Worm (Caenorhabditis elegans) whole organism, late embryonic: ENCODE data around the gene F19H8.2.

Experiments
- C08G9.2 ChIP-seq: sonication (generic microtip); optimal IDR thresholded peaks from 2 replicates; lab custom pipeline; 2016; ENCODE audit warnings: mild to moderate bottlenecking, missing genetic modification characterization, moderate library complexity, missing compliant biosample characterization
- C38D4.7 ChIP-seq: fragments of 200-800 bp; sonication (Bioruptor generic); optimal IDR thresholded peaks from 2 replicates; lab custom pipeline; 2018; ENCODE audit warnings: mild to moderate bottlenecking, missing genetic modification characterization, moderate library complexity, missing compliant biosample characterization
- K02D7.2 ChIP-seq: sonication (generic microtip); optimal IDR thresholded peaks from 2 replicates; lab custom pipeline; 2017; ENCODE audit warnings: mild to moderate bottlenecking, missing genetic modification characterization, missing compliant biosample characterization
- T23F11.4 ChIP-seq: fragments of 200-800 bp; sonication (Bioruptor generic); optimal IDR thresholded peaks from 2 replicates; lab custom pipeline; 2018; ENCODE audit warnings: mild to moderate bottlenecking, missing genetic modification characterization, missing compliant biosample characterization
- Y22D7AL.16 ChIP-seq: sonication (generic microtip); optimal IDR thresholded peaks from 2 replicates; lab custom pipeline; 2016; ENCODE audit warnings: missing genetic modification characterization, missing compliant biosample characterization
- ahr-1 ChIP-seq: sonication (generic microtip); optimal IDR thresholded peaks from 2 replicates; lab custom pipeline; 2016; ENCODE audit warnings: missing genetic modification characterization, missing compliant biosample characterization
- ama-1 ChIP-seq: fragments of 150-350 bp; optimal IDR thresholded peaks from 2 replicates; lab custom pipeline; 2014
- ceh-14 ChIP-seq: sonication (generic microtip); optimal IDR thresholded peaks from 2 replicates; lab custom pipeline; 2016; ENCODE audit warnings: missing genotype, missing genetic modification characterization, missing compliant biosample characterization
- ceh-18 ChIP-seq: sonication (generic microtip); optimal IDR thresholded peaks from 2 replicates; lab custom pipeline; 2016; ENCODE audit warnings: missing genetic modification characterization, missing compliant biosample characterization
- ceh-19 ChIP-seq: fragments of 200-800 bp; sonication (Bioruptor generic); optimal IDR thresholded peaks from 2 replicates; lab custom pipeline; 2018; ENCODE audit warnings: mild to moderate bottlenecking, missing genetic modification characterization, missing compliant biosample characterization
- ceh-22 ChIP-seq: sonication (generic microtip); optimal IDR thresholded peaks from 2 replicates; lab custom pipeline; 2017; ENCODE audit warnings: missing biosample characterization, missing genetic modification characterization
- ceh-30 ChIP-seq: fragments of 150-350 bp; optimal IDR thresholded peaks from 2 replicates; lab custom pipeline; 2014; ENCODE audit warnings: missing biosample characterization, missing genetic modification characterization
- ceh-31 ChIP-seq: sonication (generic microtip); optimal IDR thresholded peaks from 2 replicates; lab custom pipeline; 2016; ENCODE audit warnings: missing genetic modification characterization, missing compliant biosample characterization
- ceh-34 ChIP-seq: sonication (generic microtip); optimal IDR thresholded peaks from 2 replicates; lab custom pipeline; 2016; ENCODE audit warnings: mild to moderate bottlenecking, missing genetic modification characterization, missing compliant biosample characterization
- ceh-45 ChIP-seq: fragments of 200-800 bp; sonication (Bioruptor generic); IDR thresholded peaks from 2 replicates; pipeline ENCODE4 v1.3.6; 2022; ENCODE audit warnings: missing genetic modification reagents, missing genetic modification characterization, missing compliant biosample characterization
- ceh-48 ChIP-seq: sonication (generic microtip); optimal IDR thresholded peaks from 2 replicates; lab custom pipeline; 2016; ENCODE audit warnings: missing genetic modification characterization, inconsistent platforms, missing compliant biosample characterization
- che-1 ChIP-seq: sonication (generic microtip); optimal IDR thresholded peaks from 2 replicates; lab custom pipeline; 2016; ENCODE audit warnings: mild to moderate bottlenecking, missing genetic modification characterization, missing compliant biosample characterization
- dve-1 ChIP-seq: sonication (generic microtip); optimal IDR thresholded peaks from 2 replicates; lab custom pipeline; 2017; ENCODE audit warnings: antibody characterized with exemption, mild to moderate bottlenecking, missing genetic modification characterization, missing compliant biosample characterization
- elt-2 ChIP-seq: sonication (generic microtip); optimal IDR thresholded peaks from 2 replicates; lab custom pipeline; 2016; ENCODE audit warnings: missing genetic modification reagents, missing genetic modification characterization, missing compliant biosample characterization
- elt-4 ChIP-seq: sonication (generic microtip); optimal IDR thresholded peaks from 2 replicates; lab custom pipeline; 2016; ENCODE audit warnings: missing genetic modification characterization, missing compliant biosample characterization
- ets-4 ChIP-seq: sonication (generic microtip); optimal IDR thresholded peaks from 2 replicates; lab custom pipeline; 2016; ENCODE audit warnings: missing genetic modification characterization, missing compliant biosample characterization
- fax-1 ChIP-seq: sonication (generic microtip); optimal IDR thresholded peaks from 2 replicates; lab custom pipeline; 2016; ENCODE audit warnings: missing genotype, missing genetic modification characterization, missing compliant biosample characterization
- fkh-6 ChIP-seq: sonication (generic microtip); optimal IDR thresholded peaks from 2 replicates; lab custom pipeline; 2016; ENCODE audit warnings: missing genetic modification characterization, missing compliant biosample characterization
- hlh-13 ChIP-seq: fragments of 200-800 bp; sonication (Bioruptor generic); optimal IDR thresholded peaks from 2 replicates; lab custom pipeline; 2018; ENCODE audit warnings: mild to moderate bottlenecking, missing genetic modification characterization, missing compliant biosample characterization
- hlh-15 ChIP-seq: sonication (generic microtip); optimal IDR thresholded peaks from 2 replicates; lab custom pipeline; 2016; ENCODE audit warnings: missing genetic modification characterization, missing compliant biosample characterization
- hlh-30 ChIP-seq: sonication (generic microtip); optimal IDR thresholded peaks from 2 replicates; lab custom pipeline; 2017; ENCODE audit warnings: antibody characterized with exemption, missing genetic modification characterization, missing compliant biosample characterization; ENCODE audit not compliant: insufficient read depth
- lim-6 ChIP-seq: sonication (generic microtip); optimal IDR thresholded peaks from 2 replicates; lab custom pipeline; 2016; ENCODE audit warnings: missing genetic modification characterization, missing compliant biosample characterization
- lin-11 ChIP-seq: fragments of 200-800 bp; sonication (Bioruptor generic); optimal IDR thresholded peaks from 2 replicates; lab custom pipeline; 2018; ENCODE audit warnings: mild to moderate bottlenecking, missing genetic modification characterization, missing compliant biosample characterization
- madf-2 ChIP-seq: sonication (generic microtip); optimal IDR thresholded peaks from 2 replicates; lab custom pipeline; 2017; ENCODE audit warnings: missing genetic modification characterization, missing compliant biosample characterization
- mec-3 ChIP-seq: sonication (generic microtip); optimal IDR thresholded peaks from 2 replicates; lab custom pipeline; 2016; ENCODE audit warnings: borderline replicate concordance, missing genetic modification characterization, missing compliant biosample characterization
- nfya-1 ChIP-seq: sonication (generic microtip); optimal IDR thresholded peaks from 2 replicates; lab custom pipeline; 2017; ENCODE audit warnings: missing genetic modification characterization, mild to moderate bottlenecking, missing compliant biosample characterization, antibody characterized with exemption, moderate library complexity
- nhr-232 ChIP-seq: sonication (generic microtip); optimal IDR thresholded peaks from 2 replicates; lab custom pipeline; 2016; ENCODE audit warnings: missing genetic modification characterization, missing compliant biosample characterization
- npax-4 ChIP-seq: sonication (generic microtip); optimal IDR thresholded peaks from 2 replicates; lab custom pipeline; 2016; ENCODE audit warnings: missing genetic modification characterization, missing compliant biosample characterization
- odd-2 ChIP-seq: sonication (generic microtip); optimal IDR thresholded peaks from 2 replicates; lab custom pipeline; 2017; ENCODE audit warnings: antibody characterized with exemption, mild to moderate bottlenecking, missing genetic modification characterization, missing compliant biosample characterization
- pax-1 ChIP-seq: fragments of 150-350 bp; optimal IDR thresholded peaks from 2 replicates; lab custom pipeline; 2014; ENCODE audit warnings: missing biosample characterization, missing genetic modification characterization
- pha-2 ChIP-seq: sonication (generic microtip); optimal IDR thresholded peaks from 2 replicates; lab custom pipeline; 2017; ENCODE audit warnings: mild to moderate bottlenecking, missing genetic modification characterization, missing compliant biosample characterization
- pha-4 ChIP-seq: fragments of 150-350 bp; optimal IDR thresholded peaks from 2 replicates; lab custom pipeline; 2018; ENCODE audit warnings: missing biosample characterization, missing genetic modification reagents, missing genetic modification characterization
- pqm-1 ChIP-seq: sonication (generic microtip); optimal IDR thresholded peaks from 2 replicates; lab custom pipeline; 2016; ENCODE audit warnings: missing genetic modification characterization, missing compliant biosample characterization
- pros-1 ChIP-seq: fragments of 150-350 bp; optimal IDR thresholded peaks from 2 replicates; lab custom pipeline; 2014; ENCODE audit warnings: missing biosample characterization, missing genetic modification reagents, missing genetic modification characterization
- ref-2 ChIP-seq: sonication (generic microtip); optimal IDR thresholded peaks from 2 replicates; lab custom pipeline; 2016; ENCODE audit warnings: missing genetic modification characterization, missing compliant biosample characterization
- rnt-1 ChIP-seq: sonication (generic microtip); optimal IDR thresholded peaks from 2 replicates; lab custom pipeline; 2016; ENCODE audit warnings: missing genetic modification characterization, missing compliant biosample characterization
- sdc-2 ChIP-seq: sonication (generic microtip); optimal IDR thresholded peaks from 2 replicates; lab custom pipeline; 2016; ENCODE audit warnings: missing genotype, missing genetic modification characterization, missing compliant biosample characterization
- tbx-2 ChIP-seq: sonication (generic microtip); optimal IDR thresholded peaks from 2 replicates; lab custom pipeline; 2016; ENCODE audit warnings: missing genetic modification characterization, missing compliant biosample characterization
- tbx-7 ChIP-seq: sonication (generic microtip); optimal IDR thresholded peaks from 2 replicates; lab custom pipeline; 2016; ENCODE audit warnings: missing genotype, missing genetic modification characterization, missing compliant biosample characterization
- unc-3 ChIP-seq, 2 experiments: fragments of 200-800 bp in 1 of 2; sonication (Bioruptor generic) in 1 of 2; sonication (generic microtip) in 1 of 2; conservative IDR thresholded peaks in 1 of 2; optimal IDR thresholded peaks in 1 of 2; 2 replicates each; pipeline versions ENCODE4 v1.3.6 to Lab custom; 2016 to 2022; ENCODE audit warnings: missing compliant biosample characterization in 2 of 2, missing genetic modification characterization in 2 of 2, missing genetic modification reagents in 1 of 2
- unc-86 ChIP-seq: sonication (generic microtip); optimal IDR thresholded peaks from 2 replicates; lab custom pipeline; 2016; ENCODE audit warnings: missing genetic modification characterization, missing compliant biosample characterization
- zip-5 ChIP-seq: sonication (generic microtip); optimal IDR thresholded peaks from 2 replicates; lab custom pipeline; 2016; ENCODE audit warnings: missing genetic modification characterization, missing compliant biosample characterization
- ztf-16 ChIP-seq: sonication (generic microtip); optimal IDR thresholded peaks from 2 replicates; lab custom pipeline; 2017; ENCODE audit warnings: missing genetic modification characterization, missing compliant biosample characterization

F19H8.2 gene

DNA sequence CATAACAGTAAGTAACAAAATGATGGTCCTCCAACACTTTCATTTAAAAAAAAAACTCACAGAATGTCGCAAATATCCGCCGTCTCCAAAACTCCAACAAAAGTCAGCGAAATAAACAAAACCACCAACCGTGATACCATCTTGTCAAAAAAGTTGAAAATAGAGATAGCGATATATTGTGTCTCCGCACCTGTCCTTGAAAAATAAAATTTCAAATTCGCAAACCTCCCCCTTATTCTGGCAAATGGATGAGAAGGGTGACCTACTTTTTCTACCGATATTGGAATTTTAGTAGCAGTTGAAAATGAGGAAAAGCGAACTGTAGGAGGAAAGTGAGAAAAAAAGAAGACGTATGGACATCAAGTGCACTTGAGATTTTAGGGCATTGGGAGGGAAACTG, at the start of gene F19H8.2:
TSS of gene F19H8.2 (minus strand) at position 391 of the 400 bp plus-strand sequence.
- TF ChIP-seq ceh-30 (tag; lab: Kevin White, UChicago) (no peak), ceh-34 (tag; lab: Kevin White, UChicago) (no peak), pha-4 (no peak), hlh-13 (GFP tag; lab: Kevin White, UChicago) (no peak), npax-4 (tag; lab: Kevin White, UChicago) (no peak), ceh-14 (tag; lab: Kevin White, UChicago) (no peak), ref-2 (tag; lab: Kevin White, UChicago) (no peak), che-1 (tag; lab: Kevin White, UChicago) (no peak), ceh-45 (GFP tag; lab: Robert Waterston, UW) (no peak), hlh-15 (no peak), fax-1 (tag; lab: Kevin White, UChicago) (no peak), ahr-1 (tag; lab: Kevin White, UChicago) (no peak), rnt-1 (tag; lab: Kevin White, UChicago) (no peak)

DNA sequence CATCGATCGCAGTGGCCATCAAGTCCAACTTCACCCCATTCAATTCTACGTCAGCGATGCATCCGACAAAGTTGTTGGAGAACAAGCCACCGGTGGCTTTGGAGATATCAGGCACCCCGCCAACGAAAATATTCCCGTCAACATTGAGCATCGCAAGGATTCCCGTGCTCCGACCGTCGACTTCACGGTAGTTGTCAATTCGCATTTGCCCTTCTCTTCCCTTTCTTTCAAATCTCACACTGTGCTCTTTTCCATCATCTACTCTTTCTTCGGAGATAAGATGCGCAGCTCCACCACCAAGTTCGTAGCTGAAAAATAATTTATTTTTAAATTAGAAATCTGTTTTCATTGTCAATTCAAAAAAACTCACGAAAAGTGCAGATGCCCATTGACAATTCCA, 41.9 kb upstream of the F19H8.2 start:
- TF ChIP-seq rnt-1 (tag; lab: Kevin White, UChicago) (no peak), pha-2 (no peak), ets-4 (tag; lab: Kevin White, UChicago) (no peak), ceh-31 (tag; lab: Kevin White, UChicago) (no peak), ceh-22 (tag; lab: Kevin White, UChicago) (no peak), tbx-7 (tag; lab: Kevin White, UChicago) (no peak), unc-3 (GFP tag; conservative IDR thresholded peaks at IDR 0.05; lab: Robert Waterston, UW) (no peak), unc-3 (tag; optimal IDR thresholded peaks at IDR 0.05; lab: Kevin White, UChicago) (no peak)

DNA sequence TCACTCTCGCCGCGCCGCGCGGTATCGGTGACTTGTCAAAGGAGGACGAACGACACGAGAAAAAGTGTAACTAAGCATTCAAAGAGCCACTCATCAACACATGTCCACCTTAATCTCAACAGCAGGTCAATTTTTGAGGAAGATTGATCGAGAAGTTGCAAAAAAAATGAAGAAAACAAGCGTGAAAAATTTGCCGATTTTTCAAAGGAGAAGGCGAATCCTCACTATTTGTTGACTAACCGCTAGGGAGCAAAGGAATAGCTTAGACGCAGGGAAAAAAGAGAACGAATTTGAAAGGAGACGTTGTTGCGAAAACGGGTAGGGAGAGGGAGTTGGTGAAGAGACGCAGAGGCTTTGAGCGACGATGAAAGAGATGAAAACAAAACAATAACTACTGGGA, 39.6 kb upstream of the F19H8.2 start:
- TF ChIP-seq Y22D7AL.16 (tag; lab: Kevin White, UChicago) (no peak), nfya-1 (tag; lab: Kevin White, UChicago) (peak; percentile 30), ceh-45 (GFP tag; lab: Robert Waterston, UW) (no peak), che-1 (tag; lab: Kevin White, UChicago) (no peak), hlh-15 (no peak), C38D4.7 (GFP tag; lab: Kevin White, UChicago) (no peak), ceh-14 (tag; lab: Kevin White, UChicago) (no peak), ceh-30 (tag; lab: Kevin White, UChicago) (no peak), ztf-16 (tag; lab: Kevin White, UChicago) (no peak), C08G9.2 (no peak), T23F11.4 (GFP tag; lab: Kevin White, UChicago) (no peak), pqm-1 (tag; lab: Kevin White, UChicago) (no peak), unc-86 (tag; lab: Kevin White, UChicago) (no peak), K02D7.2 (tag; lab: Kevin White, UChicago) (no peak), elt-4 (tag; lab: Kevin White, UChicago) (no peak), zip-5 (tag; lab: Kevin White, UChicago) (no peak), lin-11 (tag; lab: Kevin White, UChicago) (no peak), pros-1 (tag; lab: Kevin White, UChicago) (no peak), tbx-2 (tag; lab: Kevin White, UChicago) (peak; percentile 12), rnt-1 (tag; lab: Kevin White, UChicago) (no peak), lim-6 (no peak), ceh-34 (tag; lab: Kevin White, UChicago) (peak; percentile 65), ceh-48 (no peak), madf-2 (tag; lab: Kevin White, UChicago) (no peak), sdc-2 (tag; lab: Kevin White, UChicago) (no peak), nhr-232 (no peak), ceh-18 (tag; lab: Kevin White, UChicago) (peak; percentile 64), hlh-30 (tag; lab: Kevin White, UChicago) (no peak), ceh-31 (tag; lab: Kevin White, UChicago) (peak; percentile 35), dve-1 (tag; lab: Kevin White, UChicago) (peak; percentile 17), ceh-19 (GFP tag; lab: Kevin White, UChicago) (no peak), ets-4 (tag; lab: Kevin White, UChicago) (no peak), pha-2 (no peak), ama-1 (no peak), pax-1 (no peak), elt-2 (tag; lab: Kevin White, UChicago) (no peak), fkh-6 (tag; lab: Kevin White, UChicago) (no peak), odd-2 (tag; lab: Kevin White, UChicago) (no peak), mec-3 (tag; lab: Kevin White, UChicago) (no peak)
